Fruit fly (Drosophila melanogaster) whole organism, embryonic: Measurements from ENCODE around the gene Cand1.

Source experiments
- Adf1 ChIP-seq: fragments of 200-800 bp; sonication (Bioruptor generic); IDR thresholded peaks from 2 replicates; pipeline ENCODE4 v1.3.6; 2022; ENCODE audit warnings: missing biosample characterization, missing genetic modification characterization
- Aef1 ChIP-seq: fragments of 200-800 bp; sonication (Bioruptor generic); IDR thresholded peaks from 3 replicates; pipeline ENCODE4 v1.3.6; 2022; ENCODE audit warnings: missing biosample characterization, missing genetic modification characterization
- Bteb2 ChIP-seq: fragments of 200-800 bp; sonication (Bioruptor generic); optimal IDR thresholded peaks from 2 replicates; lab custom pipeline; 2016; ENCODE audit warnings: missing biosample characterization, missing genetic modification characterization
- CG10209 ChIP-seq: fragments of 200-800 bp; sonication (Bioruptor generic); optimal IDR thresholded peaks from 3 replicates; lab custom pipeline; 2017; ENCODE audit warnings: missing biosample characterization, mild to moderate bottlenecking, missing genetic modification characterization, missing genetic modification reagents
- CG12744 ChIP-seq: fragments of 200-800 bp; sonication (Bioruptor generic); optimal IDR thresholded peaks from 2 replicates; lab custom pipeline; 2016; ENCODE audit warnings: missing biosample characterization, missing genetic modification characterization
- CG13287 ChIP-seq: fragments of 200-800 bp; sonication (Bioruptor generic); IDR thresholded peaks from 2 replicates; pipeline ENCODE4 v1.3.6; 2022; ENCODE audit warnings: missing biosample characterization, missing genetic modification characterization; ENCODE audit not compliant: partially characterized antibody
- CG13296 ChIP-seq: fragments of 200-800 bp; sonication (Bioruptor generic); optimal IDR thresholded peaks from 3 replicates; lab custom pipeline; 2018; ENCODE audit warnings: missing biosample characterization, mild to moderate bottlenecking, missing genetic modification characterization
- CG15011 ChIP-seq: fragments of 200-800 bp; sonication (Bioruptor generic); optimal IDR thresholded peaks from 3 replicates; lab custom pipeline; 2018; ENCODE audit warnings: missing biosample characterization, mild to moderate bottlenecking, missing genetic modification characterization
- CG15696 ChIP-seq: fragments of 200-800 bp; sonication (Bioruptor generic); optimal IDR thresholded peaks from 2 replicates; lab custom pipeline; 2019; ENCODE audit warnings: missing biosample characterization, mild to moderate bottlenecking, missing genetic modification characterization, moderate library complexity
- CG18476 ChIP-seq: fragments of 200-800 bp; sonication (Bioruptor generic); optimal IDR thresholded peaks from 2 replicates; lab custom pipeline; 2016; ENCODE audit warnings: missing biosample characterization, mild to moderate bottlenecking, missing genetic modification characterization
- CG3281 ChIP-seq: fragments of 200-800 bp; sonication (Bioruptor generic); optimal IDR thresholded peaks from 3 replicates; lab custom pipeline; 2017; ENCODE audit warnings: missing biosample characterization, mild to moderate bottlenecking, missing genetic modification characterization
- CG9437 ChIP-seq: fragments of 200-800 bp; sonication (Bioruptor generic); optimal IDR thresholded peaks from 2 replicates; lab custom pipeline; 2018; ENCODE audit warnings: missing biosample characterization, mild to moderate bottlenecking, missing genetic modification characterization
- CHES-1-like ChIP-seq: fragments of 200-800 bp; sonication (Bioruptor generic); optimal IDR thresholded peaks from 2 replicates; lab custom pipeline; 2016; ENCODE audit warnings: missing biosample characterization, missing genetic modification characterization
- CkIIα-i1 ChIP-seq: fragments of 200-800 bp; sonication (Bioruptor generic); IDR thresholded peaks from 2 replicates; pipeline ENCODE4 v1.3.6; 2022; ENCODE audit warnings: missing biosample characterization, missing genetic modification characterization
- Dfd ChIP-seq, 2 experiments: fragments of >200 bp; optimal IDR thresholded peaks; 2 replicates each; lab custom pipeline; 2017; ENCODE audit warnings: missing biosample characterization in 2 of 2, missing genetic modification characterization in 2 of 2
- Elba2 ChIP-seq: fragments of 200-800 bp; sonication (Bioruptor generic); optimal IDR thresholded peaks from 3 replicates; lab custom pipeline; 2016; ENCODE audit warnings: missing biosample characterization, missing genetic modification characterization
- Gug ChIP-seq: fragments of 200-800 bp; sonication (Bioruptor generic); IDR thresholded peaks from 4 replicates; pipeline ENCODE4 v1.3.6; 2022; ENCODE audit warnings: missing biosample characterization, missing genetic modification characterization
- MBD-R2 ChIP-seq: fragments of 200-800 bp; sonication (Bioruptor generic); IDR thresholded peaks from 2 replicates; pipeline ENCODE4 v1.3.6; 2022; ENCODE audit warnings: missing biosample characterization, missing genetic modification characterization
- Med ChIP-seq: fragments of 200-800 bp; sonication (Bioruptor generic); peaks from one replicate; lab custom pipeline; 2016; ENCODE audit warnings: missing biosample characterization, missing genetic modification characterization, mild to moderate bottlenecking, inconsistent platforms, moderate library complexity
- Meics ChIP-seq: fragments of 200-800 bp; sonication (Bioruptor generic); optimal IDR thresholded peaks from 2 replicates; lab custom pipeline; 2017; ENCODE audit warnings: missing biosample characterization, mild to moderate bottlenecking, missing genetic modification characterization
- Nf-YC ChIP-seq: fragments of 200-800 bp; optimal IDR thresholded peaks from 3 replicates; lab custom pipeline; 2019; ENCODE audit warnings: missing biosample characterization, mild to moderate bottlenecking, missing genetic modification characterization, moderate library complexity
- Sin3A ChIP-seq: fragments of >200 bp; optimal IDR thresholded peaks from 2 replicates; lab custom pipeline; 2018
- Trl ChIP-seq, 3 experiments: fragments of >200 bp in 2 of 3; fragments of 200-800 bp in 1 of 3; sonication (Bioruptor generic) in 1 of 3; optimal IDR thresholded peaks; 2 replicates in 1 of 3; 3 replicates in 2 of 3; lab custom pipeline; 2016 to 2017; ENCODE audit warnings: missing biosample characterization in 1 of 3, missing genetic modification characterization in 1 of 3
- bbx ChIP-seq: fragments of 200-800 bp; sonication (Bioruptor generic); IDR thresholded peaks from 2 replicates; pipeline ENCODE4 v1.3.6; 2022; ENCODE audit warnings: missing biosample characterization, missing genetic modification characterization; ENCODE audit not compliant: partially characterized antibody
- cg ChIP-seq: fragments of 200-800 bp; sonication (Bioruptor generic); optimal IDR thresholded peaks from 3 replicates; lab custom pipeline; 2019; ENCODE audit warnings: missing biosample characterization, mild to moderate bottlenecking, missing genetic modification characterization, moderate library complexity
- chn ChIP-seq: fragments of 200-800 bp; sonication (Bioruptor generic); optimal IDR thresholded peaks from 2 replicates; lab custom pipeline; 2016; ENCODE audit warnings: missing biosample characterization, missing genetic modification characterization
- crol ChIP-seq: fragments of 200-800 bp; sonication (Bioruptor generic); IDR thresholded peaks from 2 replicates; pipeline ENCODE4 v1.3.6; 2022; ENCODE audit warnings: missing biosample characterization, missing genetic modification characterization
- da ChIP-seq: fragments of 200-800 bp; sonication (Bioruptor generic); optimal IDR thresholded peaks from 2 replicates; lab custom pipeline; 2016; ENCODE audit warnings: missing biosample characterization, missing genetic modification characterization
- en ChIP-seq: fragments of 200-800 bp; sonication (Bioruptor generic); optimal IDR thresholded peaks from 2 replicates; lab custom pipeline; 2016; ENCODE audit warnings: missing biosample characterization, missing genetic modification characterization
- her ChIP-seq: fragments of 200-800 bp; sonication (Bioruptor generic); optimal IDR thresholded peaks from 2 replicates; lab custom pipeline; 2016; ENCODE audit warnings: missing biosample characterization, missing genetic modification characterization
- hkb ChIP-seq, 2 experiments: fragments of 200-800 bp in 1 of 2; fragments of >200 bp in 1 of 2; sonication (Bioruptor generic) in 1 of 2; IDR thresholded peaks in 1 of 2; optimal IDR thresholded peaks in 1 of 2; 2 replicates each; pipeline versions ENCODE4 v1.3.6 to Lab custom; 2017 to 2022; ENCODE audit warnings: missing biosample characterization in 1 of 2, missing genetic modification characterization in 1 of 2
- jumu ChIP-seq: fragments of 200-800 bp; sonication (Bioruptor generic); optimal IDR thresholded peaks from 3 replicates; lab custom pipeline; 2016; ENCODE audit warnings: missing biosample characterization, missing genetic modification characterization
- kni ChIP-seq: fragments of 200-800 bp; sonication (Bioruptor generic); optimal IDR thresholded peaks from 3 replicates; lab custom pipeline; 2017; ENCODE audit warnings: mild to moderate bottlenecking, missing biosample characterization, missing genetic modification reagents, missing genetic modification characterization
- lab ChIP-seq: fragments of 200-800 bp; sonication (Bioruptor generic); optimal IDR thresholded peaks from 3 replicates; lab custom pipeline; 2017; ENCODE audit warnings: missing biosample characterization, missing genetic modification characterization, mild to moderate bottlenecking, moderate library complexity, missing genetic modification reagents
- lbe ChIP-seq: fragments of 200-800 bp; sonication (Bioruptor generic); optimal IDR thresholded peaks from 2 replicates; lab custom pipeline; 2016; ENCODE audit warnings: missing biosample characterization, mild to moderate bottlenecking, missing genetic modification characterization
- lilli ChIP-seq: fragments of 200-800 bp; sonication (Bioruptor generic); optimal IDR thresholded peaks from 3 replicates; lab custom pipeline; 2016; ENCODE audit warnings: missing biosample characterization, missing genetic modification characterization
- rib ChIP-seq: fragments of 200-800 bp; sonication (Bioruptor generic); IDR thresholded peaks from 2 replicates; pipeline ENCODE4 v1.3.6; 2022; ENCODE audit warnings: missing biosample characterization, missing genetic modification characterization
- seq ChIP-seq: fragments of 200-800 bp; sonication (Bioruptor generic); IDR thresholded peaks from 2 replicates; pipeline ENCODE4 v1.3.6; 2022; ENCODE audit warnings: missing biosample characterization, missing genetic modification characterization
- stwl ChIP-seq: fragments of 200-800 bp; sonication (Bioruptor generic); optimal IDR thresholded peaks from 3 replicates; lab custom pipeline; 2018; ENCODE audit warnings: missing biosample characterization, mild to moderate bottlenecking, missing genetic modification characterization, moderate library complexity
- zfh2 ChIP-seq: fragments of 200-800 bp; sonication (Bioruptor generic); optimal IDR thresholded peaks from 2 replicates; lab custom pipeline; 2016; ENCODE audit warnings: missing biosample characterization, missing genetic modification characterization

Cand1 gene

dm6 chr2L:10310614-10311382 lies 51.7 kb downstream of the Cand1 start, which contains the start of gene Cdk5alpha (continued):
- TF ChIP-seq da (GFP tag; lab: Kevin White, UChicago) (no peak), jumu (GFP tag; lab: Kevin White, UChicago) (no peak), crol (GFP tag; lab: Robert Waterston, UW) (no peak), hkb (optimal IDR thresholded peaks at IDR 0.05; lab: Kevin White, UChicago) (no peak), hkb (GFP tag; IDR thresholded peaks at IDR 0.05; lab: Robert Waterston, UW) (no peak), CG13287 (GFP tag; lab: Robert Waterston, UW) (peak; percentile 22; the same call in 1 of the 2 replicates), Meics (no peak), Gug (GFP tag; lab: Robert Waterston, UW) (no peak), MBD-R2 (GFP tag; lab: Robert Waterston, UW) (no peak), Sin3A (lab: Kevin White, UChicago) (no peak), her (no peak), Dfd (GFP tag; optimal IDR thresholded peaks at IDR 0.05; lab: Kevin White, UChicago) (no peak), kni (GFP tag; lab: Kevin White, UChicago) (no peak), Aef1 (no peak), lab (GFP tag; lab: Kevin White, UChicago) (no peak), CkIIα-i1 (GFP tag; lab: Robert Waterston, UW) (no peak), Med (GFP tag; lab: Kevin White, UChicago) (peak; percentile 79), CG12744 (GFP tag; lab: Kevin White, UChicago) (no peak), cg (GFP tag; lab: Kevin White, UChicago) (no peak), lilli (GFP tag; lab: Kevin White, UChicago) (peak; percentile 24), CG18476 (no peak), CHES-1-like (peak; percentile 21), Adf1 (GFP tag; lab: Robert Waterston, UW) (no peak), seq (GFP tag; lab: Robert Waterston, UW) (peak; percentile 85), Elba2 (no peak), chn (no peak), zfh2 (no peak), Bteb2 (GFP tag; lab: Kevin White, UChicago) (peak; percentile 1), Nf-YC (tag; lab: Kevin White, UChicago) (no peak), bbx (GFP tag; lab: Robert Waterston, UW) (peak; percentile 29), CG15011 (GFP tag; lab: Kevin White, UChicago) (no peak), CG13296 (GFP tag; lab: Kevin White, UChicago) (no peak), en (no peak), rib (GFP tag; lab: Robert Waterston, UW) (no peak), Trl (optimal IDR thresholded peaks at IDR 0.05; lab: Kevin White, UChicago) (no peak), Trl (GFP tag; optimal IDR thresholded peaks at IDR 0.05; lab: Kevin White, UChicago) (no peak), CG9437 (GFP tag; lab: Kevin White, UChicago) (no peak), lbe (GFP tag; lab: Kevin White, UChicago) (no peak), CG10209 (no peak), stwl (peak; percentile 98), CG15696 (tag; lab: Kevin White, UChicago) (no peak), CG3281 (GFP tag; lab: Kevin White, UChicago) (no peak)
